Fruit fly (Drosophila melanogaster) whole organism, pupa: ENCODE results near the gene CG32391.

Source experiments
- CG10348 ChIP-seq: fragments of 200-800 bp; sonication (Bioruptor generic); IDR thresholded peaks from 2 replicates; pipeline ENCODE4 v1.3.6; 2022; ENCODE audit warnings: missing biosample characterization, missing genetic modification characterization
- CG32121 ChIP-seq: fragments of 200-800 bp; sonication (Bioruptor generic); IDR thresholded peaks from 2 replicates; pipeline ENCODE4 v1.3.6; 2022; ENCODE audit warnings: missing biosample characterization, missing genetic modification characterization
- CG34367 ChIP-seq: fragments of 200-800 bp; sonication (Bioruptor generic); optimal IDR thresholded peaks from 2 replicates; lab custom pipeline; 2018; ENCODE audit warnings: missing biosample characterization, mild to moderate bottlenecking, missing genetic modification characterization
- CG4496 ChIP-seq: fragments of 200-800 bp; sonication (Bioruptor generic); IDR thresholded peaks from 3 replicates; pipeline ENCODE4 v1.3.6; 2022; ENCODE audit warnings: missing biosample characterization, missing genetic modification characterization
- CG8301 ChIP-seq: fragments of 200-800 bp; sonication (Bioruptor generic); optimal IDR thresholded peaks from 2 replicates; lab custom pipeline; 2018; ENCODE audit warnings: missing biosample characterization, mild to moderate bottlenecking, missing genetic modification characterization
- D1 ChIP-seq: fragments of 200-800 bp; sonication (Bioruptor generic); optimal IDR thresholded peaks from 2 replicates; lab custom pipeline; 2018; ENCODE audit warnings: missing biosample characterization, mild to moderate bottlenecking, missing genetic modification characterization, moderate library complexity
- EcR ChIP-seq: fragments of 200-800 bp; sonication (Bioruptor generic); optimal IDR thresholded peaks from 3 replicates; lab custom pipeline; 2019; ENCODE audit warnings: missing biosample characterization, missing genetic modification characterization, mild to moderate bottlenecking, moderate library complexity, missing genetic modification reagents
- Pif1A ChIP-seq: fragments of 200-800 bp; sonication (Bioruptor generic); optimal IDR thresholded peaks from 3 replicates; lab custom pipeline; 2016; ENCODE audit warnings: missing biosample characterization, missing genetic modification characterization
- Pif1B ChIP-seq: fragments of 200-800 bp; sonication (Bioruptor generic); optimal IDR thresholded peaks from 3 replicates; lab custom pipeline; 2016; ENCODE audit warnings: missing biosample characterization, missing genetic modification characterization
- Snoo ChIP-seq: fragments of 200-800 bp; sonication (Bioruptor generic); optimal IDR thresholded peaks from 3 replicates; lab custom pipeline; 2017; ENCODE audit warnings: missing biosample characterization, mild to moderate bottlenecking, missing genetic modification characterization, inconsistent platforms
- fd96Ca ChIP-seq: fragments of 200-800 bp; sonication (Bioruptor generic); IDR thresholded peaks from 3 replicates; pipeline ENCODE4 v1.3.6; 2022; ENCODE audit warnings: missing biosample characterization, missing genetic modification characterization
- gl ChIP-seq: fragments of 200-800 bp; sonication (Bioruptor generic); optimal IDR thresholded peaks from 2 replicates; lab custom pipeline; 2018; ENCODE audit warnings: missing biosample characterization, mild to moderate bottlenecking, missing genetic modification characterization
- rn ChIP-seq: fragments of 200-800 bp; sonication (Bioruptor generic); IDR thresholded peaks from 2 replicates; pipeline ENCODE4 v1.3.6; 2022; ENCODE audit warnings: missing biosample characterization, missing genetic modification characterization

dm6 chr3L:7077258-7077657 is 8.3 kb upstream of the CG32391 start, which contains the start of gene CG8641:
- no peak for TF ChIP-seq Snoo (tag; lab: Kevin White, UChicago)
- TF ChIP-seq CG34367, result no peak
- TF ChIP-seq fd96Ca (GFP tag; lab: Robert Waterston, UW), result no peak
- no peak for TF ChIP-seq rn (GFP tag; lab: Robert Waterston, UW)
- no peak for TF ChIP-seq CG10348 (GFP tag; lab: Robert Waterston, UW)
- TF ChIP-seq Pif1B (GFP tag; lab: Kevin White, UChicago), result no peak
- no peak for TF ChIP-seq CG4496
- no peak for TF ChIP-seq EcR
- no peak for TF ChIP-seq gl (tag; lab: Kevin White, UChicago)
- no peak for TF ChIP-seq CG32121 (GFP tag; lab: Robert Waterston, UW)
- TF ChIP-seq D1, result no peak
- TF ChIP-seq Pif1A, result no peak
- TF ChIP-seq CG8301 (tag; lab: Kevin White, UChicago), result no peak
